Worm (Caenorhabditis elegans) whole organism, L2 larva: ENCODE results near the gene ZK1073.1.

Experiments
- lin-39 ChIP-seq: fragments of 150-350 bp; optimal IDR thresholded peaks from 2 replicates; lab custom pipeline; 2014; ENCODE audit warnings: missing biosample characterization, missing genetic modification reagents, missing genetic modification characterization
- unc-62 ChIP-seq: fragments of 150-350 bp; optimal IDR thresholded peaks from 2 replicates; lab custom pipeline; 2014; ENCODE audit warnings: missing biosample characterization, missing genetic modification reagents, missing genetic modification characterization

- TF ChIP-seq lin-39 (no peak), unc-62 (GFP tag; lab: Kevin White, UChicago) (no peak)
Measured at ce11 chrX:16122628-16123027, 6.0 kb downstream of the ZK1073.1 start.
